Fruit fly (Drosophila melanogaster) whole organism, embryonic: ENCODE data around the gene CG12974.

Experiments used
- Bgb ChIP-seq: fragments of 200-800 bp; sonication (Bioruptor generic); IDR thresholded peaks from 2 replicates; pipeline ENCODE4 v1.3.6; 2022; ENCODE audit warnings: missing biosample characterization, missing genetic modification characterization; ENCODE audit not compliant: partially characterized antibody
- CG11398 ChIP-seq: fragments of 200-800 bp; sonication (Bioruptor generic); optimal IDR thresholded peaks from 2 replicates; lab custom pipeline; 2016; ENCODE audit warnings: missing biosample characterization, missing genetic modification characterization
- CG11695 ChIP-seq: fragments of 200-800 bp; sonication (Bioruptor generic); IDR thresholded peaks from 3 replicates; pipeline ENCODE4 v1.3.6; 2022; ENCODE audit warnings: missing biosample characterization, missing genetic modification characterization
- CG13287 ChIP-seq: fragments of 200-800 bp; sonication (Bioruptor generic); IDR thresholded peaks from 2 replicates; pipeline ENCODE4 v1.3.6; 2022; ENCODE audit warnings: missing biosample characterization, missing genetic modification characterization; ENCODE audit not compliant: partially characterized antibody
- CG13775 ChIP-seq: fragments of 200-800 bp; sonication (Bioruptor generic); optimal IDR thresholded peaks from 3 replicates; lab custom pipeline; 2017; ENCODE audit warnings: missing biosample characterization, mild to moderate bottlenecking, missing genetic modification characterization
- CG15073 ChIP-seq: fragments of 200-800 bp; sonication (Bioruptor generic); optimal IDR thresholded peaks from 2 replicates; lab custom pipeline; 2016; ENCODE audit warnings: missing biosample characterization, missing genetic modification characterization
- CG16815 ChIP-seq: fragments of 200-800 bp; sonication (Bioruptor generic); optimal IDR thresholded peaks from 3 replicates; lab custom pipeline; 2017; ENCODE audit warnings: missing biosample characterization, mild to moderate bottlenecking, missing genetic modification characterization
- CG2116 ChIP-seq: fragments of 200-800 bp; sonication (Bioruptor generic); optimal IDR thresholded peaks from 3 replicates; lab custom pipeline; 2018; ENCODE audit warnings: missing biosample characterization, mild to moderate bottlenecking, missing genetic modification characterization
- CG30403 ChIP-seq: fragments of 200-800 bp; sonication (Bioruptor generic); optimal IDR thresholded peaks from 3 replicates; lab custom pipeline; 2016; ENCODE audit warnings: missing biosample characterization, missing genetic modification characterization
- CG34422 ChIP-seq: fragments of 200-800 bp; sonication (Bioruptor generic); IDR thresholded peaks from 3 replicates; pipeline ENCODE4 v1.3.6; 2022; ENCODE audit warnings: missing biosample characterization, missing genetic modification characterization
- CG42726 ChIP-seq: fragments of 200-800 bp; sonication (Bioruptor generic); IDR thresholded peaks from 2 replicates; pipeline ENCODE4 v1.3.6; 2022; ENCODE audit warnings: missing biosample characterization, missing genetic modification characterization; ENCODE audit not compliant: partially characterized antibody
- CG4282 ChIP-seq: fragments of 200-800 bp; sonication (Bioruptor generic); optimal IDR thresholded peaks from 2 replicates; lab custom pipeline; 2016; ENCODE audit warnings: missing biosample characterization, missing genetic modification characterization
- CG7786 ChIP-seq: fragments of 200-800 bp; sonication (Bioruptor generic); optimal IDR thresholded peaks from 2 replicates; lab custom pipeline; 2016; ENCODE audit warnings: missing biosample characterization, missing genetic modification characterization
- CG7963 ChIP-seq: fragments of 200-800 bp; sonication (Bioruptor generic); IDR thresholded peaks from 3 replicates; pipeline ENCODE4 v1.3.6; 2022; ENCODE audit warnings: missing biosample characterization, missing genetic modification characterization; ENCODE audit not compliant: partially characterized antibody
- CTCF ChIP-seq: fragments of 200-800 bp; sonication (Bioruptor generic); optimal IDR thresholded peaks from 2 replicates; lab custom pipeline; 2017; ENCODE audit warnings: missing biosample characterization, mild to moderate bottlenecking, missing genetic modification characterization, moderate library complexity
- Dll ChIP-seq: fragments of 200-800 bp; sonication (Bioruptor generic); IDR thresholded peaks from 4 replicates; pipeline ENCODE4 v1.3.6; 2022; ENCODE audit warnings: missing biosample characterization, missing genetic modification characterization; ENCODE audit not compliant: partially characterized antibody
- Dp ChIP-seq: fragments of 200-800 bp; sonication (Bioruptor generic); optimal IDR thresholded peaks from 2 replicates; lab custom pipeline; 2018; ENCODE audit warnings: missing biosample characterization, mild to moderate bottlenecking, missing genetic modification characterization, moderate library complexity
- E2f2 ChIP-seq: fragments of 200-800 bp; sonication (Bioruptor generic); IDR thresholded peaks from 2 replicates; pipeline ENCODE4 v1.3.6; 2022; ENCODE audit warnings: missing biosample characterization, missing genetic modification characterization
- GATAe ChIP-seq: fragments of 200-800 bp; sonication (Bioruptor generic); conservative IDR thresholded peaks from 2 replicates; pipeline ENCODE4 v1.3.6; 2022; ENCODE audit warnings: missing biosample characterization, missing genetic modification characterization
- MESR4 ChIP-seq: fragments of 200-800 bp; sonication (Bioruptor generic); optimal IDR thresholded peaks from 2 replicates; lab custom pipeline; 2018; ENCODE audit warnings: missing biosample characterization, mild to moderate bottlenecking, missing genetic modification characterization, moderate library complexity
- NC2β ChIP-seq: fragments of 200-800 bp; sonication (Bioruptor generic); optimal IDR thresholded peaks from 2 replicates; lab custom pipeline; 2016; ENCODE audit warnings: missing biosample characterization, missing genetic modification characterization
- Neu2 ChIP-seq: fragments of 200-800 bp; sonication (Bioruptor generic); optimal IDR thresholded peaks from 3 replicates; lab custom pipeline; 2016; ENCODE audit warnings: missing biosample characterization, missing genetic modification characterization, borderline replicate concordance
- Opbp ChIP-seq: fragments of 200-800 bp; sonication (Bioruptor generic); IDR thresholded peaks from 3 replicates; pipeline ENCODE4 v1.3.6; 2022; ENCODE audit warnings: missing biosample characterization, missing genetic modification characterization; ENCODE audit not compliant: partially characterized antibody
- Rfx ChIP-seq: fragments of 200-800 bp; sonication (Bioruptor generic); IDR thresholded peaks from 2 replicates; pipeline ENCODE4 v1.3.6; 2022; ENCODE audit warnings: missing biosample characterization, missing genetic modification characterization
- Trl ChIP-seq, 3 experiments: fragments of >200 bp in 2 of 3; fragments of 200-800 bp in 1 of 3; sonication (Bioruptor generic) in 1 of 3; optimal IDR thresholded peaks; 2 replicates in 1 of 3; 3 replicates in 2 of 3; lab custom pipeline; 2016 to 2017; ENCODE audit warnings: missing biosample characterization in 1 of 3, missing genetic modification characterization in 1 of 3
- YL-1 ChIP-seq: fragments of 200-800 bp; sonication (Bioruptor generic); optimal IDR thresholded peaks from 3 replicates; lab custom pipeline; 2017; ENCODE audit warnings: missing biosample characterization, mild to moderate bottlenecking, missing genetic modification characterization
- amos ChIP-seq: fragments of 200-800 bp; sonication (Bioruptor generic); IDR thresholded peaks from 2 replicates; pipeline ENCODE4 v1.3.6; 2022; ENCODE audit warnings: missing biosample characterization, missing genetic modification characterization; ENCODE audit not compliant: partially characterized antibody
- bbx ChIP-seq: fragments of 200-800 bp; sonication (Bioruptor generic); IDR thresholded peaks from 2 replicates; pipeline ENCODE4 v1.3.6; 2022; ENCODE audit warnings: missing biosample characterization, missing genetic modification characterization; ENCODE audit not compliant: partially characterized antibody
- chinmo ChIP-seq: fragments of 200-800 bp; sonication (Bioruptor generic); IDR thresholded peaks from 4 replicates; pipeline ENCODE4 v1.3.6; 2022; ENCODE audit warnings: missing biosample characterization, missing genetic modification characterization; ENCODE audit not compliant: partially characterized antibody
- crp ChIP-seq, 2 experiments: fragments of 200-800 bp; sonication (Bioruptor generic); optimal IDR thresholded peaks; 2 replicates in 1 of 2; 3 replicates in 1 of 2; lab custom pipeline; 2017; ENCODE audit warnings: missing biosample characterization in 2 of 2, missing genetic modification characterization in 2 of 2, mild to moderate bottlenecking in 1 of 2, moderate library complexity in 1 of 2
- cwo ChIP-seq: fragments of 200-800 bp; sonication (Bioruptor generic); optimal IDR thresholded peaks from 3 replicates; lab custom pipeline; 2017; ENCODE audit warnings: missing biosample characterization, missing genetic modification characterization, mild to moderate bottlenecking, moderate library complexity, missing genetic modification reagents
- ewg ChIP-seq: fragments of 200-800 bp; sonication (Bioruptor generic); optimal IDR thresholded peaks from 3 replicates; lab custom pipeline; 2017; ENCODE audit warnings: mild to moderate bottlenecking, missing biosample characterization, missing genetic modification reagents, missing genetic modification characterization
- gcm ChIP-seq: fragments of 200-800 bp; sonication (Bioruptor generic); optimal IDR thresholded peaks from 2 replicates; lab custom pipeline; 2019; ENCODE audit warnings: missing biosample characterization, mild to moderate bottlenecking, missing genetic modification characterization, moderate library complexity
- hb ChIP-seq: fragments of 200-800 bp; sonication (Bioruptor generic); IDR thresholded peaks from 3 replicates; pipeline ENCODE4 v1.3.6; 2022; ENCODE audit warnings: missing biosample characterization, missing genetic modification characterization; ENCODE audit not compliant: partially characterized antibody
- her ChIP-seq: fragments of 200-800 bp; sonication (Bioruptor generic); optimal IDR thresholded peaks from 2 replicates; lab custom pipeline; 2016; ENCODE audit warnings: missing biosample characterization, missing genetic modification characterization
- knrl ChIP-seq: fragments of 200-800 bp; sonication (Bioruptor generic); IDR thresholded peaks from 3 replicates; pipeline ENCODE4 v1.3.6; 2022; ENCODE audit warnings: missing biosample characterization, missing genetic modification characterization; ENCODE audit not compliant: partially characterized antibody
- mirr ChIP-seq: fragments of 200-800 bp; sonication (Bioruptor generic); optimal IDR thresholded peaks from 3 replicates; lab custom pipeline; 2018; ENCODE audit warnings: missing biosample characterization, mild to moderate bottlenecking, missing genetic modification characterization
- onecut ChIP-seq: fragments of 200-800 bp; sonication (Bioruptor generic); IDR thresholded peaks from 2 replicates; pipeline ENCODE4 v1.3.6; 2022; ENCODE audit warnings: missing biosample characterization, missing genetic modification characterization
- pnt ChIP-seq: fragments of 200-800 bp; sonication (Bioruptor generic); optimal IDR thresholded peaks from 3 replicates; lab custom pipeline; 2016; ENCODE audit warnings: missing biosample characterization, missing genetic modification characterization
- row ChIP-seq: fragments of 200-800 bp; sonication (Bioruptor generic); IDR thresholded peaks from 3 replicates; pipeline ENCODE4 v1.3.6; 2022; ENCODE audit warnings: missing biosample characterization, missing genetic modification characterization
- sc ChIP-seq, 3 experiments: fragments of >200 bp in 2 of 3; fragments of 200-800 bp in 1 of 3; sonication (Bioruptor generic) in 1 of 3; optimal IDR thresholded peaks; 2 replicates in 2 of 3; 3 replicates in 1 of 3; lab custom pipeline; 2017; ENCODE audit warnings: mild to moderate bottlenecking in 1 of 3, missing biosample characterization in 1 of 3, missing genetic modification characterization in 1 of 3, missing genetic modification reagents in 1 of 3
- scrt ChIP-seq: fragments of 200-800 bp; sonication (Bioruptor generic); optimal IDR thresholded peaks from 2 replicates; lab custom pipeline; 2018; ENCODE audit warnings: missing biosample characterization, mild to moderate bottlenecking, missing genetic modification characterization, moderate library complexity
- sna ChIP-seq: fragments of 200-800 bp; sonication (Bioruptor generic); IDR thresholded peaks from 2 replicates; pipeline ENCODE4 v1.3.6; 2022; ENCODE audit warnings: missing biosample characterization, missing genetic modification characterization; ENCODE audit not compliant: partially characterized antibody
- sqz ChIP-seq: fragments of 200-800 bp; sonication (Bioruptor generic); optimal IDR thresholded peaks from 3 replicates; lab custom pipeline; 2018; ENCODE audit warnings: missing biosample characterization, mild to moderate bottlenecking, missing genetic modification characterization
- tup ChIP-seq: fragments of 200-800 bp; sonication (Bioruptor generic); optimal IDR thresholded peaks from 2 replicates; lab custom pipeline; 2016; ENCODE audit warnings: missing biosample characterization, mild to moderate bottlenecking, missing genetic modification characterization, moderate library complexity
- vnd ChIP-seq: fragments of 200-800 bp; sonication (Bioruptor generic); IDR thresholded peaks from 3 replicates; pipeline ENCODE4 v1.3.6; 2022; ENCODE audit warnings: missing biosample characterization, missing genetic modification characterization; ENCODE audit not compliant: partially characterized antibody
- zen ChIP-seq: fragments of 200-800 bp; sonication (Bioruptor generic); optimal IDR thresholded peaks from 3 replicates; lab custom pipeline; 2018; ENCODE audit warnings: missing biosample characterization, mild to moderate bottlenecking, missing genetic modification characterization, moderate library complexity

Gene CG12974

DNA sequence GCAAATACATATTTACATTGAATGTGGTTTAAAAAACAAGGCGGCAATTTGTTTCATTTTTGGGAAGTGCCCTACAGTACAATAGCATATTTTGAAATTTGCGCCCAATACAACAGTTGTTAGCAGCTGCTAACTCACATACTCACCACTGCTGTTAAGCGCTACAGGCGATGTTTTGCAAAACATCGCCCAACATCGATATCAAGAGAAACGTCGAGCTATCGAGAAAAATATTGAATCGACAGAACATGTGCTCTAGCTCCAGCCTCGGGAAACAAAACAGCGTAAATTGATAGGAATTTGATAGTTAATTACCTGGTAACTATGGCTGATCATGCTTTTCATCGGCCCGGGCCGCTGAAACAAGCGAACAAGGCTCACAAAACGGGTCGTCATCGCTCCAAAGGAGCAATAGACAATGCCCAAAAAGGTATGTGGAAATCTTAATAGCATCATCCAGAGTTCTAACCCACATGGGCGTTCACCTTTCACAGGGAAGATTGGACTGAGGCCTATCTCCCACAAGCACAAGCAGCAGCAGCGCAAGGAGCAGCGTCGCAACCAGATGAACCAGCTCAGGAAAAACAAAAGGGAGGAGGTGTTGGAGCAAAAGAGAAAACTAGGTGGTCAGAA is 49.4 kb upstream of the CG12974 start, which contains the start of gene Tsr1 (continued):
- peak; percentile 55; the same call in 1 of the 3 replicates for TF ChIP-seq hb (GFP tag; lab: Robert Waterston, UW)
- TF ChIP-seq tup, result no peak
- TF ChIP-seq CG13775 (GFP tag; lab: Kevin White, UChicago), result no peak
- TF ChIP-seq crp (GFP tag; optimal IDR thresholded peaks at IDR 0.05; lab: Kevin White, UChicago), result peak in 1 of 2 experiments; percentile 52
- TF ChIP-seq GATAe (GFP tag; lab: Robert Waterston, UW), result no peak
- TF ChIP-seq bbx, result peak; percentile 92
- no peak for TF ChIP-seq Neu2
- TF ChIP-seq MESR4, result peak; percentile 81
- TF ChIP-seq her (GFP tag; lab: Kevin White, UChicago), result peak; percentile 39
- TF ChIP-seq CG7786 (GFP tag; lab: Kevin White, UChicago), result no peak
- TF ChIP-seq CG13287 (GFP tag; lab: Robert Waterston, UW), result peak; percentile 94
- no peak for TF ChIP-seq scrt (GFP tag; lab: Kevin White, UChicago)
- TF ChIP-seq chinmo, result peak; percentile 94
- no peak for TF ChIP-seq mirr (GFP tag; lab: Kevin White, UChicago)
- TF ChIP-seq E2f2 (GFP tag; lab: Robert Waterston, UW), result peak; percentile 93
- TF ChIP-seq CG11695 (GFP tag; lab: Robert Waterston, UW), result no peak
- peak; percentile 92 for TF ChIP-seq Bgb (GFP tag; lab: Robert Waterston, UW)
- no peak for TF ChIP-seq NC2β
- no peak for TF ChIP-seq ewg
- no peak for TF ChIP-seq sc (optimal IDR thresholded peaks at IDR 0.05; lab: Kevin White, UChicago)
- TF ChIP-seq sc (GFP tag; optimal IDR thresholded peaks at IDR 0.05; lab: Kevin White, UChicago), result no peak
- TF ChIP-seq zen (tag; lab: Kevin White, UChicago), result no peak
- peak; percentile 76; the same call in 2 of the 3 replicates for TF ChIP-seq knrl (GFP tag; lab: Robert Waterston, UW)
- no peak for TF ChIP-seq Trl (optimal IDR thresholded peaks at IDR 0.05; lab: Kevin White, UChicago)
- TF ChIP-seq Trl (GFP tag; optimal IDR thresholded peaks at IDR 0.05; lab: Kevin White, UChicago), result no peak
- peak; percentile 83 for TF ChIP-seq CG42726
- no peak for TF ChIP-seq CG15073 (GFP tag; lab: Kevin White, UChicago)
- TF ChIP-seq YL-1, result peak; percentile 78
- TF ChIP-seq gcm, result no peak
- TF ChIP-seq CG11398, result no peak
- peak; percentile 68 for TF ChIP-seq CG2116
- no peak for TF ChIP-seq CG16815
- TF ChIP-seq row (GFP tag; lab: Robert Waterston, UW), result no peak
- peak; percentile 89 for TF ChIP-seq Opbp (GFP tag; lab: Robert Waterston, UW)
- TF ChIP-seq onecut (GFP tag; lab: Robert Waterston, UW), result no peak
- TF ChIP-seq CG4282 (GFP tag; lab: Kevin White, UChicago), result no peak
- peak; percentile 12 for TF ChIP-seq CTCF (GFP tag; lab: Kevin White, UChicago)
- no peak for TF ChIP-seq CG34422 (GFP tag; lab: Robert Waterston, UW)
- TF ChIP-seq CG30403 (GFP tag; lab: Kevin White, UChicago), result no peak
- peak; percentile 14; the same call in 1 of the 2 replicates for TF ChIP-seq Rfx (GFP tag; lab: Robert Waterston, UW)
- TF ChIP-seq Dll, result peak; percentile 88
- peak; percentile 79 for TF ChIP-seq vnd (GFP tag; lab: Robert Waterston, UW)
- no peak for TF ChIP-seq sqz (GFP tag; lab: Kevin White, UChicago)
- peak; percentile 93 for TF ChIP-seq amos
- TF ChIP-seq pnt, result no peak
- TF ChIP-seq sna, result peak; percentile 85
- TF ChIP-seq CG7963 (GFP tag; lab: Robert Waterston, UW), result peak; percentile 83
- TF ChIP-seq Dp, result peak; percentile 88
- TF ChIP-seq cwo (GFP tag; lab: Kevin White, UChicago), result no peak
